Fruit fly (Drosophila melanogaster) ovary, adult (tissue): ENCODE measurements around the gene Paf-AHalpha.
A peak's percentile ranks its signal among the peaks of the same experiment; 100 is the strongest.

Source experiments
- CG17801 ChIP-seq: fragments of 200-800 bp; optimal IDR thresholded peaks from 2 replicates; lab custom pipeline; 2019; ENCODE audit warnings: missing biosample characterization, mild to moderate bottlenecking, missing genetic modification characterization, moderate library complexity; ENCODE audit not compliant: partially characterized antibody

The Paf-AHalpha gene

DNA sequence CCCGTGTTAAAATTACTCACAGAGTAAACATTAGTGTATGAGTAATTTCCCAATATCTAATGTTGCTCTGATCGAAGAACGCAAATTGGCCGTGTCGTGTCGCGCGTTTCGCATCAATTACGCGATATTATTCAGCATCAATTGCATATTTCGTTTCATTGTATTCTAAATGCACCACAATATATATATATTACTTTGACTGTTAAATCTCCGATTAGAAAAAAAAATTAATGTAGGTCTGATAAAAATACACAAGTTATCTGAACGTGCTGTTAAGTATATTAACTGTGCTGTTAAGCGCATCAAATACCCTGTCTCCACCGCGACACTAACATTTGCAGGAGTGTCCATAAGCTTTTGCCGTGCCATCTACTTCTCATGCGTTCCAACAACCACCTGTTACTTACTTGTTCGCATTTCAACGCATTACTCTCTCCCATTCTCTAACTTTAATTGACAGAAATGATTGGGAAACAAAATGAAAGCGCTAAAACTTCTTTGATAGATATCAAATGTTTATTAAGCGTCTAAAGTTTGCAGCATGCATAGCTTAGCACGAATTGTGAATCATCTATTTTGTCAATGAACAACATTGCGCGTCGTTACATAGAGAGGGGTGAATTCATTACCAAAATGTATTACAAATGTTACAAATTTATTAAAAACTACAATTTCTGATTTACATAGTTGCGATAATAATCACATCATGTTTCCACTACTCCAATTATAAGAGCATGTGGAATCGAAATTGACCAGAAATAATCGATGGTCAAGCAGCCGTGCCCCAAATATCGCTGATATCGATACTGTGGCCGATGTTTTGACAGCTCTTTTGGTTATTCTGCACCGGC lies 24.7 kb downstream of the Paf-AHalpha start, which contains the start of the genes Graf and mRpL3:
Graf (minus strand) TSS at position 287 of the 851 bp plus-strand sequence.
mRpL3 (plus strand) TSS at position 802 of the 851 bp plus-strand sequence.
- no peak for TF ChIP-seq CG17801 (GFP tag; lab: Kevin White, UChicago)

DNA sequence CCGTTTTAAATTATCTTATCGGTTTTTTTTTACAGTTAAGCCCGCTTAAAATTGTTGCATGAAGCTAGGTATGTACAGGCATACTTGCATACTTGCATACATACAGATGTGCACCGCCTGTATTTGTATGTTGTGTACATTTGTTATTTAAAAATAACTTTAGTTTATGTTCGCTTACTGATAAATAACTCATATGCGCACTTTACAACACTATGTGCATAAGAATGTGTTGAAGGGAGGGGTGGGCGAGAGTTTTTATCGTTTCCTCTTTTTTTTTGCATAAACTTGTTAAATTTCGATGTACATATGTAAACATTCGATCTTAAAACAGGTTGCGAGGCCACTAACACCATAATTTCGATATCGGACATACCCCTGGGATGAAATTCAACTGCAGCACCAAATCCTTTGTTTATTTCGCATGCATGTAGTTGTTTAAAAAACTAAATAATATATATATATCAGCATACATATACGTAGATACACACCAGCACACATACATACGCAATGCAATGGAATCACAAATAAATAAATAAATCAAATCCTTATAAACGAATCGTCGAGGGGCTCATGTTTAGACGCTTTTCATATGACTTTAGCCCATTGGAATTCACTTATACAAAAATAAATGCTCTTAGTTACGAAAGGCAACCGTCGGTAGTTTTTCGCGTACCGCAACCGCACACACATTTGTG lies 25.5 kb downstream of the Paf-AHalpha start:
- peak; percentile 1 for TF ChIP-seq CG17801 (GFP tag; lab: Kevin White, UChicago)

DNA sequence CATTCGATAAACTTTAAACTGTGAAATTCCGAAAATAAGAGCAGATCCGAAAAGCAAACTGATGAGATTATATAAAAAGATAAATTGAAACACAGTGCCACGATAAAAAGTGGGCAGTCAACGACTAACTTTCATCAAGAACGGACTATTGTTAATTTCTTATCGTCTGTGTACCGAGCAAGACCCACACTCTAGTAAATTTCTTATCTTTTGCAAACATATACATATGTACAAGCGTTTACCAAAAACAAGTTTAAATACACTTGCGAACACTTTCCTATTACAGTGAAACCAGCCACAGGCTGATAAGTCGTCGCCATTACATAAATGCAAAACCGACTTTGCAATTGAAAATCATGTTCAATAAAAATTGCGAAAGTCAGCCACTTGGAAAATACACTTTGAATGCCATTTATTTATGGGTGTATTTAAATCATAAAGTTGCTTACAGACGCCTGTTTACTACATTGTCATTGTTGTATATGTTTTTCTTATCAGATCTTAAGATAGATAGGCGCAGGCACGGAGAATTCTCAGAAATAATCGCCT lies 26.6 kb downstream of the Paf-AHalpha start:
- no peak for TF ChIP-seq CG17801 (GFP tag; lab: Kevin White, UChicago)

DNA sequence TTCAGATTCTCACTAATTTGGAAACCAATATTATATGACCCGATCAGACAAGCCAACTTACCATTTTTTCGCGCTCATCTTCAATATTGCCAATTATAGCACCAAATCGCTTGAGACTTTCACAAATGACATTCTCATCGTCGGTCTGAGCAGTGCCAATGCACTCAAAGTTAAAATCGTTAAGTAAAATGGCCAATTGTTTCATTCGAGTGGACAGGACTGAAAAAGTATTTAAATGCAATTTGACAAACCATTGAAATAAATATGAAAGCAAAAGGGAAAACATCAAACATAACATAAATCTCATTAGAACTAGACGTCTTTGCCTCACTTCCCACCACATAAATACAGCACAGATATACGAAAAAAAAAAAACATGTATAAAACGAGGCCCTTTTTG lies 29.4 kb downstream of the Paf-AHalpha start, which contains the start of gene CG8260:
CG8260 (plus strand) TSS at position 301 of the 400 bp plus-strand sequence.
- no peak for TF ChIP-seq CG17801 (GFP tag; lab: Kevin White, UChicago)

DNA sequence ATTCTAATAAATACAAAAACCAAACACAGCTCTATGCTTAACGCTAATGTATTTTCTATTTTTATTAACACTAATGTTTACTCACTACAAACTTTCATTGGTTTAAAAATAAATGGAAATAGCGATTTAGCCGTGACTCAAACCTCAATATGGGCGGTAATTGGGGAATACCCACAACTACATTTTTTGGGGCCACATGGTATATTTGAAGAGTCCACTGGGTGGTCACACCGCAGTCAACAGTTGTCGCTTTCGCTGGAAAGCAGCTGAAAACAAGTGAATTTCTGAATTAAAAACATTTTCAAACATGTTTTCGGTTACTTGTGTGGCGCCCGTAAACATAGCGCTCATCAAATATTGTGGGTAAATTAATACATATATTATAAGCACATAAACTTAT lies 36.4 kb downstream of the Paf-AHalpha start, which contains the start of gene Mvd:
Mvd (plus strand) TSS at position 222 of the 400 bp plus-strand sequence.
- peak; percentile 52 for TF ChIP-seq CG17801 (GFP tag; lab: Kevin White, UChicago)

DNA sequence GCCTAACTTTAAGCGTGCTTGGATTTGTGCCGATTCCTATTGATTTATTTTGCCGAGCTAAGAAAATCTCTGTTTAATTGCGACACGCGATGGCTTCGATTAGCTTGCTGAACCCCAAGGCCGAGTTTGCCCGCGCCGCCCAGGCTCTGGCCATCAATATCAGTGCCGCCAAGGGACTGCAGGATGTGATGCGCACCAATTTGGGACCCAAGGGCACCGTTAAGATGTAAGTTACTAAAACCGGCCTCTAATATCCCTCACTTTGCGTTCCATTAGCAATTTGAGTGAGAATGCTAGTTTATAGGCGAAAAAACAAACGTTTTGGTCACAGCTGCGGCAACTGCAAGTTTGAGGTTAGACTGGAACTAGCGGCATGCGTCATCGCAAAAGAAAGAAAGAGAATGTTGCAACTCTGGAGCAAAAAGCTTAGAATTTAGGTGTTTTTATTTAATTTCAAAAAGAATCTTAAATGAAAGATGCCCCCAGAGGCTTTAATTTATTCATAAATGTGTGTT lies 38.6 kb downstream of the Paf-AHalpha start:
- no peak for TF ChIP-seq CG17801 (GFP tag; lab: Kevin White, UChicago)

DNA sequence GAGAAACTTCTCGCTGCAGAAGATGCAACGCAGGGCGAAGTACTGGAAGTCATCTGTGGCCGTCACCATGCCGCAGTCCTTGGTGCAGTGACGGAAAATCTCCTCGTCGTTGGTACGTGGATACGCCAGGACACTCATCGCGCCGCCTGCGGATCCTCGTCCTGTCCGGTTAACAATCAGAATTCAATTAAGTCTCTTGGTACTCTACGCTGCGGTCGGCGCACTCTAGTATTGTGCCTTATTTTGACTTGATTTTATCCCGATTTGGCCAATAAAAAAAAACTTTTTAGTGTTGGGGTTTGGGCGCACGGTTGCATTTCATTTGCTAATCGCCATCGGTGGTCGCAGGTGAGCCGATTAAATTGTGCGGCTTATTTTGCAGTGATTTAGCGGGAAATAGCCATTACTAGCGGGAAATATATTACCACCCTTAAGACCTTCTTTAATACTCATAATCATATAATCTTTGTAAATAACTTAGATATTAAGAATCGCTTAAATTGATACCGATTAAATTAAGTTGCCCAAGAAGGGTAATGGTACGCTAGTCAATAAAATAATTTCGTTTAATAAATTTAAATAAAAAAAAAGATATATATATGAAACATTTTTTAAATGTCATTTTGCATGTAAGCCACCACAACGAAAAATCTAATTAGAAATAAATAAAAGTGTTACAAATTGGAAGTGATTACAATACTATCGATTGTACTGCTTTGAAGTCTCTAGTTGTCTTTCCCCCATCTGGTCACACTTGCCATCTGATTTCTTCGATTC lies 39.3 kb downstream of the Paf-AHalpha start, which contains the start of the genes CG8944 and CCT6:
CG8944 (minus strand) TSS at position 327 of the 777 bp plus-strand sequence.
CCT6 (plus strand) TSS at position 744 of the 777 bp plus-strand sequence.
- peak; percentile 8 for TF ChIP-seq CG17801 (GFP tag; lab: Kevin White, UChicago)

DNA sequence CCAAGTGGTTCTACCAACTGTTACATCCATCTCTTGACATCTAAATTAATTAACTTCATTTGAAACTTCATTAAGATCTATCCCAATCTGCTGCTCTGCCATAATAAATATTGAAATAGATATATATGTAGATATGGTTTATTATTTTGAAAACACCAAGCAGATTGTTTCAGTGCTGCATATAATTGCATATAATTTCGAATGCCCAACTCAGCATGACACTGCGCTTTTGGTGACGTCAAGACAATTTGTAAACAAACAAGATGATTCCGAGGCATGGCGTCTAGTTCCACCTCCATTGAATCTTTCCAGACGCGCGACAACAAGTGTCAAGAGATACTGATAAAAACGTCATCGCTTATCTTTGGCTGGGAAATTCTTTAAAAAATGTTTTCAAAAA lies 44.5 kb downstream of the Paf-AHalpha start:
- no peak for TF ChIP-seq CG17801 (GFP tag; lab: Kevin White, UChicago)

DNA sequence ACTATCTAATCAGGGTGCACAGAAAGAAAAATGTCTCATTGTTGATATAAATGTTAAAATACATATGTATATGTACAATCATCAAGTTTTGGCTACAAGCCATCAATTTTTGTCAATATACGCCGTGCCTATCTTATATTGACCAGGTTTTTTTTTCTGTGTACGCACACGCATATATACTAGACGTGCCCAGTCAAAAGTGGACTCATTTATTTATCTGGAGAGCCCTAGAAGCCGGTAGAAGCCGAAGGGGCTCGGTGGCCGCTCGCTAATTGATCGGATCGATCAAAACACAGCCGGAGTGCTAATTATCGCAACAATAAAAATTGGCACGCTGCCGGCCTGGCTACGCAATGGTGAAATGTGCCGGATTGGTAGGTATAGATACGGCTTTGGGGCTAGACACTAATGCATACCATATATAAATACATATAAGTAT lies 45.1 kb downstream of the Paf-AHalpha start:
- peak; percentile 8 for TF ChIP-seq CG17801 (GFP tag; lab: Kevin White, UChicago)

DNA sequence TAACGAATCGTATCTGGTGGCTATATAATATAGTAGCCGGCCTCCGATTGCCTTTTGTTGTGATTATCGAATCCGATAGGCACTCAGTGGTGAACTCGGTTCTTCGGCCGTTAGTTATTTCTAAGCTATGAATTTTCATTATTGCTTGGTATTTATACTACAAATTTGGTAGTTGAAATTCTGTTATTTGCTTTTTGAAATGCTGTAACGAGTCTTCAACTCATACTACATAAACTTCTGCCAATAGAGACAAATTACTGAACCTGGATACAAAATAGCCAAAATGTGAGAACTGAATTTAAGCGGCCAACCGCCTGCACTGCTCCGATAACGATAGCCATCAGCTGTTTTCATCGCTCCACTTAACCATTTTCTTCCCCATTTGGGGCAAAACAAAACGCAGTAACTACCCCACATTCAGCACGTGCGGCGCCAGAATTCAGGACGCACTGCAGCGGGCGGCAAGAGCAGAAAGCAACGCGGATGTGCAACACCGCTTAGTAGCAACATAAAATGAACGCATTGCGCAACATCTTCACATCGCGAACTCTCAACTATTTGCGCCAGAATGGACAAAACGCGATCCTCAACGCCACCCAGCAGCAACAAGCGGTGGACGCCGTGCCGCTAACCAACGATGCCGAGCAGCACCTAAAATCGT lies 46.4 kb downstream of the Paf-AHalpha start, which contains the start of the genes CG11679 and CG8206:
CG11679 (minus strand) TSS at position 65 of the 661 bp plus-strand sequence.
CG8206 (plus strand) TSS at position 341 of the 661 bp plus-strand sequence.
- peak; percentile 79 for TF ChIP-seq CG17801 (GFP tag; lab: Kevin White, UChicago)

DNA sequence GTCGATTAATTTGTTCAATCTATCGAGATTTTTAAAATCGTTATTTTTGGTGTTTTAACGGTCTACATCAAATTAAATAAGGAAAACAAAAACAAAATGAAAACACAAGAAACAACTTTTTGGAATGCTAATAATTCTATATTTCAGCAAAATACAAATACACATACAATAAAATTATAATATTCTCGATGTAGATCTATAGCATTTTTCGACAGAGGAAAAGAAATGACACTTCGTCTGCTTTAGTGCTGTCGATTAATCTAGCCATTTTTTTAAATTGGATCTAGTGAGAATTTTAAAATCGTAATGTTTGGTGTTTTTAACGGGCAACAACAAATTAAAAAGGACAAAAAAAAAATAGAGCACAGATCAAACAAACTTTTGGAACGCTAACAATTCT lies 48.3 kb downstream of the Paf-AHalpha start, which contains the start of gene Arp6:
Arp6 (minus strand) TSS at position 11 of the 400 bp plus-strand sequence.
- TF ChIP-seq CG17801 (GFP tag; lab: Kevin White, UChicago) = peak; percentile 17
